Fruit fly (Drosophila melanogaster) whole organism: ENCODE results near the gene CG13887.

Source experiments
- CG8478 ChIP-seq: fragments of >200 bp; optimal IDR thresholded peaks from 2 replicates; lab custom pipeline; 2018; ENCODE audit warnings: inconsistent platforms
- Dll ChIP-seq: fragments of >200 bp; optimal IDR thresholded peaks from 2 replicates; lab custom pipeline; 2017
- EcR ChIP-seq, 2 experiments: fragments of >200 bp; optimal IDR thresholded peaks; 2 replicates each; lab custom pipeline; 2017; ENCODE audit warnings: missing biosample characterization in 2 of 2, missing genetic modification characterization in 2 of 2, missing genetic modification reagents in 2 of 2
- pan ChIP-seq: fragments of >200 bp; optimal IDR thresholded peaks from 2 replicates; lab custom pipeline; 2017
- psq ChIP-seq: fragments of >200 bp; optimal IDR thresholded peaks from 2 replicates; lab custom pipeline; 2017
- usp ChIP-seq: fragments of >200 bp; optimal IDR thresholded peaks from 2 replicates; lab custom pipeline; 2017; ENCODE audit warnings: missing biosample characterization, missing genetic modification characterization, mixed read lengths

DNA sequence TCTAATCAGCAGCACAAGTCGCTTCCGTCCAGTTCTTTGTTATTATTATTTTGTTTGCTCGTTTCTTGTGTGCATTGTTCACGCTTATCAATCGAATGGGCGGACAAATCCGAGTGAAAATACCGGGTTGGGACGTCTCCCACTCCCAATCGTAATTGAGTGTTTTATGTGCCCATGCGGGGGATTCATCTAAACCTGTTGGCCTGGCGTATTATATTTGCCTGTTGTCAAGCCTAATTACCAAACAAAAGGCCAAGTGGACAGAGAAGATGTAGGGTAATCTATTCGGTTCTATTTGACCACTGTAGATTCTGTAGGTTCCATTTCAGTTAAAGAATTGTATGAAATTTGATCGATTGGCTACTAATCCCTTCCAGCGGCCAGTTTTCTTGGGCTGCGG lies 38.4 kb downstream of the CG13887 start:
- TF ChIP-seq usp (GFP tag; lab: Kevin White, UChicago) (no peak), psq (no peak), pan (lab: Kevin White, UChicago) (no peak), CG8478 (lab: Kevin White, UChicago) (no peak), EcR (GFP tag; optimal IDR thresholded peaks at IDR 0.05; lab: Kevin White, UChicago) (no peak), Dll (lab: Kevin White, UChicago) (no peak)
